Fruit fly (Drosophila melanogaster) whole organism, prepupa: ENCODE results near the gene EMC5.

ENCODE experiments used
- Blimp-1 ChIP-seq: fragments of 200-800 bp; sonication (Bioruptor generic); optimal IDR thresholded peaks from 3 replicates; lab custom pipeline; 2017; ENCODE audit warnings: missing biosample characterization, missing genetic modification characterization, mild to moderate bottlenecking, moderate library complexity, missing genetic modification reagents
- CG10631 ChIP-seq: fragments of 200-800 bp; sonication (Bioruptor generic); optimal IDR thresholded peaks from 2 replicates; lab custom pipeline; 2016; ENCODE audit warnings: missing biosample characterization, missing genetic modification characterization
- CG10669 ChIP-seq: fragments of 200-800 bp; sonication (Bioruptor generic); optimal IDR thresholded peaks from 3 replicates; lab custom pipeline; 2018; ENCODE audit warnings: missing biosample characterization, mild to moderate bottlenecking, missing genetic modification characterization, moderate library complexity
- CG11294 ChIP-seq: fragments of 200-800 bp; sonication (Bioruptor generic); IDR thresholded peaks from 2 replicates; pipeline ENCODE4 v1.3.6; 2022; ENCODE audit warnings: missing biosample characterization, missing genetic modification characterization
- CG11762 ChIP-seq: fragments of 200-800 bp; sonication (Bioruptor generic); optimal IDR thresholded peaks from 3 replicates; lab custom pipeline; 2016; ENCODE audit warnings: missing biosample characterization, missing genetic modification characterization; ENCODE audit not compliant: insufficient read depth
- CG11902 ChIP-seq: fragments of 200-800 bp; sonication (Bioruptor generic); optimal IDR thresholded peaks from 3 replicates; lab custom pipeline; 2016; ENCODE audit warnings: missing biosample characterization, missing genetic modification characterization
- CG15336 ChIP-seq: fragments of 200-800 bp; sonication (Bioruptor generic); IDR thresholded peaks from 2 replicates; pipeline ENCODE4 v1.3.6; 2022; ENCODE audit warnings: missing biosample characterization, missing genetic modification characterization
- CG1621 ChIP-seq: fragments of 200-800 bp; sonication (Bioruptor generic); optimal IDR thresholded peaks from 3 replicates; lab custom pipeline; 2018; ENCODE audit warnings: missing biosample characterization, mild to moderate bottlenecking, missing genetic modification characterization
- CG16779 ChIP-seq: fragments of 200-800 bp; sonication (Bioruptor generic); optimal IDR thresholded peaks from 3 replicates; lab custom pipeline; 2017; ENCODE audit warnings: missing biosample characterization, mild to moderate bottlenecking, missing genetic modification characterization
- CG3032 ChIP-seq: fragments of 200-800 bp; optimal IDR thresholded peaks from 2 replicates; lab custom pipeline; 2019; ENCODE audit warnings: missing biosample characterization, mild to moderate bottlenecking, missing genetic modification characterization, moderate library complexity
- CG31627 ChIP-seq: fragments of 200-800 bp; sonication (Bioruptor generic); optimal IDR thresholded peaks from 3 replicates; lab custom pipeline; 2016; ENCODE audit warnings: missing biosample characterization, missing genetic modification characterization
- CG32006 ChIP-seq: fragments of 200-800 bp; sonication (Bioruptor generic); optimal IDR thresholded peaks from 3 replicates; lab custom pipeline; 2017; ENCODE audit warnings: missing biosample characterization, mild to moderate bottlenecking, missing genetic modification characterization
- CG3919 ChIP-seq: fragments of 200-800 bp; sonication (Bioruptor generic); optimal IDR thresholded peaks from 3 replicates; lab custom pipeline; 2016; ENCODE audit warnings: missing biosample characterization, missing genetic modification characterization
- CG4318 ChIP-seq: fragments of 200-800 bp; sonication (Bioruptor generic); optimal IDR thresholded peaks from 3 replicates; lab custom pipeline; 2017; ENCODE audit warnings: missing biosample characterization, mild to moderate bottlenecking, missing genetic modification characterization
- CG6276 ChIP-seq: fragments of 200-800 bp; sonication (Bioruptor generic); optimal IDR thresholded peaks from 2 replicates; lab custom pipeline; 2017; ENCODE audit warnings: missing biosample characterization, mild to moderate bottlenecking, missing genetic modification characterization
- CG6808 ChIP-seq: fragments of 200-800 bp; sonication (Bioruptor generic); optimal IDR thresholded peaks from 3 replicates; lab custom pipeline; 2017; ENCODE audit warnings: missing biosample characterization, missing genetic modification characterization, mild to moderate bottlenecking, moderate library complexity, missing genetic modification reagents
- CG8119 ChIP-seq: fragments of 200-800 bp; sonication (Bioruptor generic); IDR thresholded peaks from 3 replicates; pipeline ENCODE4 v1.3.6; 2022; ENCODE audit warnings: missing biosample characterization, missing genetic modification characterization
- CG8319 ChIP-seq: fragments of 200-800 bp; sonication (Bioruptor generic); optimal IDR thresholded peaks from 3 replicates; lab custom pipeline; 2016; ENCODE audit warnings: missing biosample characterization, missing genetic modification characterization
- CG9139 ChIP-seq: fragments of 200-800 bp; sonication (Bioruptor generic); optimal IDR thresholded peaks from 3 replicates; lab custom pipeline; 2017; ENCODE audit warnings: missing biosample characterization, mild to moderate bottlenecking, missing genetic modification characterization
- Eip75B ChIP-seq: fragments of 200-800 bp; sonication (Bioruptor generic); optimal IDR thresholded peaks from 3 replicates; lab custom pipeline; 2016; ENCODE audit warnings: missing biosample characterization, missing genetic modification characterization
- Eip78C ChIP-seq: fragments of 200-800 bp; sonication (Bioruptor generic); peaks from one replicate; lab custom pipeline; 2016; ENCODE audit warnings: missing biosample characterization, missing genetic modification characterization
- Eip93F ChIP-seq: fragments of 200-800 bp; sonication (Bioruptor generic); optimal IDR thresholded peaks from 2 replicates; lab custom pipeline; 2016; ENCODE audit warnings: missing biosample characterization, mild to moderate bottlenecking, missing genetic modification characterization
- Ets21C ChIP-seq: fragments of 200-800 bp; sonication (Bioruptor generic); optimal IDR thresholded peaks from 3 replicates; lab custom pipeline; 2016; ENCODE audit warnings: missing biosample characterization, missing genetic modification characterization
- Ets96B ChIP-seq: fragments of 200-800 bp; optimal IDR thresholded peaks from 2 replicates; lab custom pipeline; 2019; ENCODE audit warnings: missing biosample characterization, mild to moderate bottlenecking, missing genetic modification characterization, moderate library complexity
- Gug ChIP-seq: fragments of 200-800 bp; sonication (Bioruptor generic); IDR thresholded peaks from 2 replicates; pipeline ENCODE4 v1.3.6; 2022; ENCODE audit warnings: missing biosample characterization, missing genetic modification characterization
- Hr38 ChIP-seq: sonication (Bioruptor generic); optimal IDR thresholded peaks from 2 replicates; lab custom pipeline; 2016; ENCODE audit warnings: missing biosample characterization, missing genetic modification characterization
- Hr39 ChIP-seq: fragments of 200-800 bp; sonication (Bioruptor generic); optimal IDR thresholded peaks from 2 replicates; lab custom pipeline; 2016; ENCODE audit warnings: missing biosample characterization, missing genetic modification characterization
- Lpt ChIP-seq: fragments of 200-800 bp; sonication (Bioruptor generic); optimal IDR thresholded peaks from 3 replicates; lab custom pipeline; 2016; ENCODE audit warnings: missing biosample characterization, missing genetic modification characterization
- Met ChIP-seq: fragments of 200-800 bp; sonication (Bioruptor generic); optimal IDR thresholded peaks from 3 replicates; lab custom pipeline; 2016; ENCODE audit warnings: missing biosample characterization, missing genetic modification characterization
- OdsH ChIP-seq: fragments of 200-800 bp; sonication (Bioruptor generic); optimal IDR thresholded peaks from 3 replicates; lab custom pipeline; 2016; ENCODE audit warnings: missing biosample characterization, missing genetic modification characterization
- Smox ChIP-seq: fragments of 200-800 bp; sonication (Bioruptor generic); optimal IDR thresholded peaks from 3 replicates; lab custom pipeline; 2016; ENCODE audit warnings: missing biosample characterization, missing genetic modification characterization
- Sox102F ChIP-seq: fragments of 200-800 bp; sonication (Bioruptor generic); optimal IDR thresholded peaks from 2 replicates; lab custom pipeline; 2016; ENCODE audit warnings: missing biosample characterization, mild to moderate bottlenecking, missing genetic modification characterization
- Sox14 ChIP-seq: fragments of 200-800 bp; sonication (Bioruptor generic); optimal IDR thresholded peaks from 3 replicates; lab custom pipeline; 2016; ENCODE audit warnings: missing biosample characterization, missing genetic modification characterization
- Sox15 ChIP-seq: fragments of 200-800 bp; sonication (Bioruptor generic); optimal IDR thresholded peaks from 3 replicates; lab custom pipeline; 2016; ENCODE audit warnings: missing biosample characterization, missing genetic modification characterization
- achi ChIP-seq: fragments of 200-800 bp; sonication (Bioruptor generic); optimal IDR thresholded peaks from 3 replicates; lab custom pipeline; 2016; ENCODE audit warnings: missing biosample characterization, missing genetic modification characterization
- acj6 ChIP-seq: fragments of 200-800 bp; sonication (Bioruptor generic); optimal IDR thresholded peaks from 3 replicates; lab custom pipeline; 2016; ENCODE audit warnings: missing biosample characterization, missing genetic modification characterization
- cyc ChIP-seq: fragments of 200-800 bp; sonication (Bioruptor generic); optimal IDR thresholded peaks from 3 replicates; lab custom pipeline; 2016; ENCODE audit warnings: missing biosample characterization, missing genetic modification characterization
- dac ChIP-seq: fragments of 200-800 bp; sonication (Bioruptor generic); optimal IDR thresholded peaks from 2 replicates; lab custom pipeline; 2017; ENCODE audit warnings: missing biosample characterization, mild to moderate bottlenecking, missing genetic modification characterization
- dsx ChIP-seq: fragments of 200-800 bp; optimal IDR thresholded peaks from 3 replicates; lab custom pipeline; 2019; ENCODE audit warnings: missing biosample characterization, mild to moderate bottlenecking, missing genetic modification characterization, moderate library complexity; ENCODE audit not compliant: poor library complexity, severe bottlenecking
- eg ChIP-seq: fragments of 200-800 bp; sonication (Bioruptor generic); IDR thresholded peaks from 3 replicates; pipeline ENCODE4 v1.3.6; 2022; ENCODE audit warnings: missing biosample characterization, missing genetic modification characterization
- esn ChIP-seq: fragments of 200-800 bp; sonication (Bioruptor generic); optimal IDR thresholded peaks from 2 replicates; lab custom pipeline; 2016; ENCODE audit warnings: missing biosample characterization, mild to moderate bottlenecking, missing genetic modification characterization, moderate library complexity
- fd85E ChIP-seq: fragments of 200-800 bp; sonication (Bioruptor generic); optimal IDR thresholded peaks from 3 replicates; lab custom pipeline; 2016; ENCODE audit warnings: missing biosample characterization, missing genetic modification characterization
- fkh ChIP-seq: fragments of 200-800 bp; sonication (Bioruptor generic); optimal IDR thresholded peaks from 3 replicates; lab custom pipeline; 2017; ENCODE audit warnings: missing biosample characterization, mild to moderate bottlenecking, missing genetic modification characterization, moderate library complexity
- lz ChIP-seq: fragments of 200-800 bp; sonication (Bioruptor generic); optimal IDR thresholded peaks from 3 replicates; lab custom pipeline; 2016; ENCODE audit warnings: missing biosample characterization, missing genetic modification characterization
- net ChIP-seq: fragments of 200-800 bp; sonication (Bioruptor generic); optimal IDR thresholded peaks from 3 replicates; lab custom pipeline; 2016; ENCODE audit warnings: missing biosample characterization, missing genetic modification characterization
- pdm3 ChIP-seq: fragments of 200-800 bp; sonication (Bioruptor generic); optimal IDR thresholded peaks from 3 replicates; lab custom pipeline; 2016; ENCODE audit warnings: missing biosample characterization, missing genetic modification characterization
- salr ChIP-seq, 2 experiments: fragments of 200-800 bp; sonication (Bioruptor generic); optimal IDR thresholded peaks; 3 replicates each; lab custom pipeline; 2016 to 2018; ENCODE audit warnings: missing biosample characterization in 2 of 2, missing genetic modification characterization in 2 of 2, mild to moderate bottlenecking in 1 of 2
- svp ChIP-seq: fragments of 200-800 bp; sonication (Bioruptor generic); peaks from one replicate; lab custom pipeline; 2016; ENCODE audit warnings: missing biosample characterization, missing genetic modification characterization
- topi ChIP-seq: fragments of 200-800 bp; sonication (Bioruptor generic); optimal IDR thresholded peaks from 3 replicates; lab custom pipeline; 2016; ENCODE audit warnings: missing biosample characterization, missing genetic modification characterization
- vri ChIP-seq: fragments of 200-800 bp; sonication (Bioruptor generic); optimal IDR thresholded peaks from 3 replicates; lab custom pipeline; 2016; ENCODE audit warnings: missing biosample characterization, mild to moderate bottlenecking, missing genetic modification characterization

Gene EMC5

DNA sequence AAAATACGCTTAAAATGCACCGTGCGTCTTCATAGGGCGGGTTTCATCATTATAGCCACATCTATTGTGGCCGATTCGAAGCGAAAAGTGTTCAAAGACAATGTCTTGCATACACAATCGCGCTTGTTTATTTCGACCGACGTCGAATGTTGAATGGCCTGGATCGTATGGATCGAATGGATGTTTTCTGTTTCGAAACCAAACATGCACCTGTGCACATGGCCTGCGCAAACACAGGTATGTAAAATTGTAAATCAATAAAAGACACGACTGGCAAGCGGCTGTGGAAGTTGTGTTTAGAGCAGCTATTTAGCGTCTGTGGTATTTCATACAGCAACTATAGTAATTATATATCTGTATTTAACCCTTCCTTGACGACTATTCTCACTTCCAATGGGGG lies 6.0 kb upstream of the EMC5 start:
- TF ChIP-seq Eip75B (GFP tag; lab: Kevin White, UChicago): no peak
- peak; percentile 1 for TF ChIP-seq fkh

DNA sequence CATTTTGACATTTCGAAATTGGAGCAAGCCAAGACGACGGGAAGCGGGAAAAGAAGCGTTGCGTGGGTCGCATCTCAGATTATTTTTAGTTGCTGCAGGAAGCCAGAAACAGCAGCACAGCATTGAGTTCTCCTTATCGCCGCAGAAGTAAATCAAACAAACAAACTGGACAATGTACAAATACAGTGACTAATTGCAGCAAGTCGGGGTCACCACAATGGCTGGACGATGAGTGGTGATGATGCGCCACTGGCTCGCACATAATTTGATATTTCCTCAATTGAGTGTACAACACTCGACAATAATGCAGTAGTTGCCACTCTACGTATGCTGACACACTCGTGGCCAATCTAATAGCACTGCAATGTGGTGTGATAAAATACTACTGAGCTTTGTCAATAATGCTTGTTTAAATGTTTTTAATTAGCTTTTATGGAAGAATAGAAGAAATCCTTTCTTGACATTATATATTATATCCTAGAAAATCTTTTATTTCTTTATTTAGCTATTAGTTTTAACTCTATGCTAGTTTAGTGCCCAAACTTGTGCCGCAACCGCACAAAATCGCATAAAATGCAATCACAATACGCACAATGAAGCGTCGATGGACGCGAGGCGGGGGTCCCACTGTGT lies 5.4 kb upstream of the EMC5 start:
- TF ChIP-seq CG15336 (GFP tag; lab: Robert Waterston, UW): peak; percentile 93
- TF ChIP-seq dsx (GFP tag; lab: Kevin White, UChicago): peak; percentile 69
- TF ChIP-seq CG8319: peak; percentile 91
- TF ChIP-seq cyc (GFP tag; lab: Kevin White, UChicago): no peak
- peak; percentile 77 for TF ChIP-seq CG11294 (GFP tag; lab: Robert Waterston, UW)
- peak; percentile 69 for TF ChIP-seq CG3032 (tag; lab: Kevin White, UChicago)
- peak; percentile 84 for TF ChIP-seq Lpt
- TF ChIP-seq CG32006 (GFP tag; lab: Kevin White, UChicago): peak; percentile 89
- no peak for TF ChIP-seq fd85E
- peak; percentile 72 for TF ChIP-seq net (GFP tag; lab: Kevin White, UChicago)
- TF ChIP-seq lz (GFP tag; lab: Kevin White, UChicago): peak; percentile 21
- peak; percentile 70 for TF ChIP-seq CG6808 (GFP tag; lab: Kevin White, UChicago)
- TF ChIP-seq CG10669 (GFP tag; lab: Kevin White, UChicago): peak; percentile 57
- no peak for TF ChIP-seq CG9139 (GFP tag; lab: Kevin White, UChicago)
- peak; percentile 26 for TF ChIP-seq CG11762 (GFP tag; lab: Kevin White, UChicago)
- peak; percentile 71 for TF ChIP-seq OdsH
- no peak for TF ChIP-seq Blimp-1 (GFP tag; lab: Kevin White, UChicago)
- TF ChIP-seq eg (GFP tag; lab: Robert Waterston, UW): peak; percentile 87
- TF ChIP-seq CG4318: peak; percentile 71
- TF ChIP-seq pdm3 (GFP tag; lab: Kevin White, UChicago): peak; percentile 73
- no peak for TF ChIP-seq Eip93F (GFP tag; lab: Kevin White, UChicago)
- TF ChIP-seq Ets21C (GFP tag; lab: Kevin White, UChicago): no peak
- TF ChIP-seq vri: no peak
- TF ChIP-seq acj6 (GFP tag; lab: Kevin White, UChicago): peak; percentile 55
- TF ChIP-seq Eip78C (GFP tag; lab: Kevin White, UChicago): peak; percentile 88
- TF ChIP-seq Sox15 (GFP tag; lab: Kevin White, UChicago): peak; percentile 10
- TF ChIP-seq topi (GFP tag; lab: Kevin White, UChicago): peak; percentile 8
- TF ChIP-seq CG1621 (tag; lab: Kevin White, UChicago): peak; percentile 54
- peak; percentile 63 for TF ChIP-seq dac
- no peak for TF ChIP-seq CG11902 (GFP tag; lab: Kevin White, UChicago)
- peak; percentile 76 for TF ChIP-seq svp (GFP tag; lab: Kevin White, UChicago)
- peak; percentile 66 for TF ChIP-seq CG3919 (GFP tag; lab: Kevin White, UChicago)
- TF ChIP-seq Eip75B (GFP tag; lab: Kevin White, UChicago): peak; percentile 65
- peak; percentile 21 for TF ChIP-seq Smox (GFP tag; lab: Kevin White, UChicago)
- peak; percentile 30 for TF ChIP-seq Met (GFP tag; lab: Kevin White, UChicago)
- TF ChIP-seq Hr38 (GFP tag; lab: Kevin White, UChicago): no peak
- TF ChIP-seq Ets96B: peak; percentile 64
- TF ChIP-seq CG8119 (GFP tag; lab: Robert Waterston, UW): peak; percentile 90
- peak; percentile 57 for TF ChIP-seq CG16779 (tag; lab: Kevin White, UChicago)
- peak; percentile 70 for TF ChIP-seq CG10631 (GFP tag; lab: Kevin White, UChicago)
- peak; percentile 51 for TF ChIP-seq Sox14
- peak in 1 of 2 experiments; percentile 75 for TF ChIP-seq salr (GFP tag; optimal IDR thresholded peaks at IDR 0.05; lab: Kevin White, UChicago)
- no peak for TF ChIP-seq CG31627
- TF ChIP-seq Gug (GFP tag; lab: Robert Waterston, UW): peak; percentile 81
- TF ChIP-seq Hr39 (GFP tag; lab: Kevin White, UChicago): peak; percentile 4
- TF ChIP-seq esn: peak; percentile 51
- peak; percentile 16 for TF ChIP-seq Sox102F (GFP tag; lab: Kevin White, UChicago)
- peak; percentile 86 for TF ChIP-seq CG6276 (GFP tag; lab: Kevin White, UChicago)
- peak; percentile 76 for TF ChIP-seq achi (GFP tag; lab: Kevin White, UChicago)
